Fruit fly (Drosophila melanogaster) whole organism, pupa: ENCODE results near the gene bon.

ENCODE experiments used
- CG14655 ChIP-seq: fragments of 200-800 bp; sonication (Bioruptor generic); optimal IDR thresholded peaks from 3 replicates; lab custom pipeline; 2017; ENCODE audit warnings: mild to moderate bottlenecking, missing biosample characterization, missing genetic modification reagents, missing genetic modification characterization
- CG15710 ChIP-seq: fragments of 200-800 bp; sonication (Bioruptor generic); optimal IDR thresholded peaks from 2 replicates; lab custom pipeline; 2018; ENCODE audit warnings: missing biosample characterization, mild to moderate bottlenecking, missing genetic modification characterization, moderate library complexity
- CG17806 ChIP-seq: fragments of 200-800 bp; sonication (Bioruptor generic); optimal IDR thresholded peaks from 2 replicates; lab custom pipeline; 2018; ENCODE audit warnings: missing biosample characterization, mild to moderate bottlenecking, missing genetic modification characterization, moderate library complexity
- CG34367 ChIP-seq: fragments of 200-800 bp; sonication (Bioruptor generic); optimal IDR thresholded peaks from 2 replicates; lab custom pipeline; 2018; ENCODE audit warnings: missing biosample characterization, mild to moderate bottlenecking, missing genetic modification characterization
- CG4496 ChIP-seq: fragments of 200-800 bp; sonication (Bioruptor generic); IDR thresholded peaks from 3 replicates; pipeline ENCODE4 v1.3.6; 2022; ENCODE audit warnings: missing biosample characterization, missing genetic modification characterization
- CG8159 ChIP-seq: fragments of 200-800 bp; sonication (Bioruptor generic); optimal IDR thresholded peaks from 3 replicates; lab custom pipeline; 2018; ENCODE audit warnings: missing biosample characterization, mild to moderate bottlenecking, missing genetic modification characterization, moderate library complexity
- CG8301 ChIP-seq: fragments of 200-800 bp; sonication (Bioruptor generic); optimal IDR thresholded peaks from 2 replicates; lab custom pipeline; 2018; ENCODE audit warnings: missing biosample characterization, mild to moderate bottlenecking, missing genetic modification characterization
- CG9948 ChIP-seq: fragments of 200-800 bp; sonication (Bioruptor generic); optimal IDR thresholded peaks from 2 replicates; lab custom pipeline; 2018; ENCODE audit warnings: missing biosample characterization, mild to moderate bottlenecking, missing genetic modification characterization, moderate library complexity
- EcR ChIP-seq: fragments of 200-800 bp; sonication (Bioruptor generic); optimal IDR thresholded peaks from 3 replicates; lab custom pipeline; 2019; ENCODE audit warnings: missing biosample characterization, missing genetic modification characterization, mild to moderate bottlenecking, moderate library complexity, missing genetic modification reagents
- Ets98B ChIP-seq: fragments of 200-800 bp; sonication (Bioruptor generic); IDR thresholded peaks from 2 replicates; pipeline ENCODE4 v1.3.6; 2022; ENCODE audit warnings: missing biosample characterization, missing genetic modification characterization
- fd96Ca ChIP-seq: fragments of 200-800 bp; sonication (Bioruptor generic); IDR thresholded peaks from 3 replicates; pipeline ENCODE4 v1.3.6; 2022; ENCODE audit warnings: missing biosample characterization, missing genetic modification characterization
- rn ChIP-seq: fragments of 200-800 bp; sonication (Bioruptor generic); IDR thresholded peaks from 2 replicates; pipeline ENCODE4 v1.3.6; 2022; ENCODE audit warnings: missing biosample characterization, missing genetic modification characterization

- TF ChIP-seq CG15710 (tag; lab: Kevin White, UChicago), result no peak
- no peak for TF ChIP-seq Ets98B (GFP tag; lab: Robert Waterston, UW)
- TF ChIP-seq CG14655, result no peak
- TF ChIP-seq rn, result no peak
- no peak for TF ChIP-seq CG9948 (tag; lab: Kevin White, UChicago)
- TF ChIP-seq CG8159 (tag; lab: Kevin White, UChicago), result no peak
- TF ChIP-seq EcR, result no peak
- no peak for TF ChIP-seq CG17806 (tag; lab: Kevin White, UChicago)
- TF ChIP-seq fd96Ca, result no peak
- TF ChIP-seq CG4496 (GFP tag; lab: Robert Waterston, UW), result no peak
- TF ChIP-seq CG8301 (tag; lab: Kevin White, UChicago), result no peak
- TF ChIP-seq CG34367, result no peak
These were observed 59.4 kb downstream of the bon start, which contains the start of gene GluRIID for dm6 chr3R:20652350-20652749.
